Worm (Caenorhabditis elegans): ENCODE measurements around the gene acdh-10.

acdh-10 gene

ce11 chrX:17216178-17216577, 1.5 kb upstream of the acdh-10 start:
- TF ChIP-seq him-1 (tag; optimal IDR thresholded peaks at IDR 0.05) (no peak), W03F9.2 (tag; optimal IDR thresholded peaks at IDR 0.05) (no peak), dao-5 (tag; optimal IDR thresholded peaks at IDR 0.05) (no peak)

- no peak for TF ChIP-seq dao-5 (tag; optimal IDR thresholded peaks at IDR 0.05)
- TF ChIP-seq him-1 (tag; optimal IDR thresholded peaks at IDR 0.05): no peak
- no peak for TF ChIP-seq W03F9.2 (tag; optimal IDR thresholded peaks at IDR 0.05)
Observed at ce11 chrX:17215753-17216152, 1.1 kb upstream of the acdh-10 start.

DNA sequence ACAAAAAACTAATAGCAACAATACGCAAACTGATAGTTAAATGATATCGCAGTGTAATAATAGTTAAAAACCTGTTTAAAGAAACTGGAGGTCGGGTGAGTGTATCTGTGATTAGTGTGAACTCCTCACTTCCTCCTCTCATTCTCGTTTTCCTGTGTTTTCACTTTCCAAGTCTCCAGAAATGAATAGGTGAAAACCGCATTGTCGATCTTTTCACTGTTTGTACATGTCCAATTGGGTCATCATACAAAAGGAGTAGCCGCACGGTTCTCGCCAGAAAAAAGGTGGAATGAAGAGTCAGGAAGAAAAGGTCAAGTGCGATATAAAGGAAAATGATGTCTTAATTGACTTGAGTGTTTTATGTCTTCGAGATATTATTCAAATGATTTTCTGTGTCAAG, 3.2 kb downstream of the acdh-10 start:
- TF ChIP-seq dao-5 (tag; optimal IDR thresholded peaks at IDR 0.05) (no peak), him-1 (tag; optimal IDR thresholded peaks at IDR 0.05) (no peak), W03F9.2 (tag; optimal IDR thresholded peaks at IDR 0.05) (no peak)

- TF ChIP-seq him-1 (tag; optimal IDR thresholded peaks at IDR 0.05) (no peak), dao-5 (tag; optimal IDR thresholded peaks at IDR 0.05) (no peak), W03F9.2 (tag; optimal IDR thresholded peaks at IDR 0.05) (no peak)
Observed at ce11 chrX:17209265-17209664, 5.4 kb downstream of the acdh-10 start, which contains the start of gene T08G2.2. Gene T08G2.2 (minus strand): TSS chrX:17209365.

DNA sequence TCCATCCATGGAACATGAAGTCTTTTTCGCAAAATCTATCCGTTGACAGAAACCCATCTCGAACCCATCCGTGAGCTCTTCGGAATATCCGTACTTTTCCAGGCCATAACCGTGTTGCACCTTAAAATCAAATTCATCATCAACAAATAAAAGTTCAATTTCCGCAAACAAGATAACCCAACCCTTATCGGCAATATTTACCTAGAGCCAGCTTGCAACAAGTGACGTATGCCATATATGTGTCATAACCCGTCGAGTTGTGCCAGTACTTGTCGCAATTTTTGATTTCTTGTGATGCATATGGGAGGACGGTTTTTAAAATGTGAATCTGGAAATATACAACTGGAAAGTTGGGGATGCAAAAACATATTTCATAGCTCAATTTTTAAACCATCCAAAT, 8.8 kb downstream of the acdh-10 start:
- TF ChIP-seq dao-5 (tag; optimal IDR thresholded peaks at IDR 0.05) (no peak), W03F9.2 (tag; optimal IDR thresholded peaks at IDR 0.05) (no peak), him-1 (tag; optimal IDR thresholded peaks at IDR 0.05) (no peak)

ce11 chrX:17203399-17203798, 11.3 kb downstream of the acdh-10 start:
- TF ChIP-seq dao-5 (tag; optimal IDR thresholded peaks at IDR 0.05): no peak
- TF ChIP-seq W03F9.2 (tag; optimal IDR thresholded peaks at IDR 0.05): no peak
- no peak for TF ChIP-seq him-1 (tag; optimal IDR thresholded peaks at IDR 0.05)

DNA sequence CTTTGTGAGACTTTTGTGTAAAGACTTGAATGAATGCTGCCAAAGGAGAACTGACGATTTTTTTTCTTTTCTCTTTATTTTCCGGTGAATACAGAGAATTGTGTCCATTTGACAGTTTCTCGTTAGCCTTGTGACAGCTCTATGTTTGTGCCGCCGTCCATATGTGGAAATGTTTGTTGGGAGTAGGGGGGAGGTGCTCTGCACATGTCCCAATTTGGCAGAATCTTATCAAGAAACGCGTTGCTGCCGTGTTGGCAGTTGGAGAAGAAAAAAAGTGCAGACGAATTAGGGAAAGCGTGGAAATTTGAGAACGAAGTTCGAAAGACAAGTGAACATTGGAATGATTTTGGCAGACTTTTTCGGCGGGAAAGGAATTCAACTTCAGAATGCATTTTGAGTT, 16.9 kb downstream of the acdh-10 start:
- TF ChIP-seq dao-5 (tag; optimal IDR thresholded peaks at IDR 0.05) (no peak), him-1 (tag; optimal IDR thresholded peaks at IDR 0.05) (no peak), W03F9.2 (tag; optimal IDR thresholded peaks at IDR 0.05) (no peak)

ce11 chrX:17195080-17195479, 19.6 kb downstream of the acdh-10 start, which contains the start of gene B0302.5:
Gene B0302.5 (minus strand): TSS chrX:17195137.
- TF ChIP-seq dao-5 (tag; optimal IDR thresholded peaks at IDR 0.05) (no peak), him-1 (tag; optimal IDR thresholded peaks at IDR 0.05) (no peak), W03F9.2 (tag; optimal IDR thresholded peaks at IDR 0.05) (no peak)

DNA sequence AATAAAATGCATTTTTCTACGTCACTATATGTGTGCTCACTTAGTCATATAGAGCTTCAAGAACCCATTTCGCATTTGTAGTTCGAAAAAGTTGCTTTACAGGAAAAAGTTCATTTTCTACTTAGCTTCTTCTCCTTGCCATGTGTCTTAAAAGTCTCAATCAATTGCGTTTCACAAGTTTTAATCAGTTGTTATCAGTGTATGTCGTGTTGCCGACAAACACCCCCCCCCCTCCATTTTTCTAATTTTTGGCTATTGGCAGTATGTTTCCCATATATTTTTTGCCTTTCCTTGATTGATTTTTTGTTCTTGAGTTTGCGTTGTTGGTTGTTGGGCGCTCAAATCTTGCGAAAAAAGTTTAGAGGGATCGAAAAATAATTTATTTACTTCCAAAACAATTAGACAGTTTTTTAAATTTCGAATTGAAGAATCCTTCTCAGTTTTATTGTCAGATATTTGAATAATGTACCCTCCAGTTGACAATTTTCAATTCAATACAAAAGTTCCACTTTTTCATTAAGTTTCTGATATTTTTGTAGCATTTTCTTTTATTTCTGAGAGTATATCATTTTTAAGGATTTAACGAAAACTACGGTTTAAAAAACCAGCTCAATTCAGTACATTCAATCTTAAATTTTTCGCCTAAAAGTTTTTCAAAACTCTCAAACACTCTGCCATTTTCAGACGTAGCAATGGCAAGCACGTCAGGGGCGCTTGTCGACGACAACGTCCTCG, 28.8 kb downstream of the acdh-10 start, which contains the start of gene sid-3:
sid-3 (plus strand) TSS at position 685 of the 735 bp plus-strand sequence.
- TF ChIP-seq him-1 (tag; optimal IDR thresholded peaks at IDR 0.05) (no peak), W03F9.2 (tag; optimal IDR thresholded peaks at IDR 0.05) (no peak), dao-5 (tag; optimal IDR thresholded peaks at IDR 0.05) (no peak)

ce11 chrX:17184363-17184762, 30.3 kb downstream of the acdh-10 start:
- no peak for TF ChIP-seq him-1 (tag; optimal IDR thresholded peaks at IDR 0.05)
- TF ChIP-seq dao-5 (tag; optimal IDR thresholded peaks at IDR 0.05): no peak
- TF ChIP-seq W03F9.2 (tag; optimal IDR thresholded peaks at IDR 0.05): peak; percentile 58

DNA sequence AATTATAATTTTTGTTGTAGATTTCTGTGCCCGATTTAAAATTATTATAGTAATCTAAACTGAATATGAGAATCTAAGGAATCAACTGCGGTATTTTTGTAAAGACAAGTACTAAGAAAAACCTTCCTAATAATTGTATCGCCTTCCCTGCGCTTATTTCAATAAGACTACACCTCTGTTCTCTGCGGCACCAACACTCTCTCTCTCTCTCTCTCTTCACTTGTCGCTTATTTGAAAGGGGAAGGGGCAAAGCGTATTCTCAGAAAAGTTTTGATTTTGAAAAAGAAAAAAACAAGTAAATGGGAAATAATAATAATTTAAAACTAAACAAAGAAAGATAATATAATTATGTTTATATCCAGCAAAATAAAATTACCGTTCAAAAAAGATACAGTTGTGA, 33.5 kb downstream of the acdh-10 start:
- TF ChIP-seq him-1 (tag; optimal IDR thresholded peaks at IDR 0.05) (no peak), W03F9.2 (tag; optimal IDR thresholded peaks at IDR 0.05) (peak; percentile 62), dao-5 (tag; optimal IDR thresholded peaks at IDR 0.05) (no peak)

ce11 chrX:17180135-17180534, 34.6 kb downstream of the acdh-10 start:
- no peak for TF ChIP-seq him-1 (tag; optimal IDR thresholded peaks at IDR 0.05)
- no peak for TF ChIP-seq dao-5 (tag; optimal IDR thresholded peaks at IDR 0.05)
- no peak for TF ChIP-seq W03F9.2 (tag; optimal IDR thresholded peaks at IDR 0.05)

DNA sequence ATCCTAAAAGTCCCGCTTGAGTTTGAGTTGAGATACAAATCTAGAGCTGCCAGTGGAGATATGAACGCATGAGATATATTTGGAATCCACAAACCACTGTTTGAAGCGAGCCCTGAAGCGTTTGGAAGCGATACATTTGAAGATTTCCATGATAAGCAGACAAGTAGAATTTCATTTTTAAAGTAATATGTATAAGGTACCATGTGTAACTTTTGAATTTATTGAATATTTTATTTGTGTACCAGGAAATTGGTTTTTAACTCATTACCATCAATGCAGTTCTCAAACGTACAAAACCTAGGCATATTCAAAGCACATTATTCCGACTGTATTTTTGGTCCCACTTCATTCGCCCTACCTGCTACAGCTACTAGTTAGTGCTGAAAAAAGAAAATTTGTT, 36.5 kb downstream of the acdh-10 start, which contains the start of gene B0302.2:
B0302.2 (plus strand) TSS at position 301 of the 400 bp plus-strand sequence.
- TF ChIP-seq W03F9.2 (tag; optimal IDR thresholded peaks at IDR 0.05) (no peak), dao-5 (tag; optimal IDR thresholded peaks at IDR 0.05) (no peak), him-1 (tag; optimal IDR thresholded peaks at IDR 0.05) (no peak)

DNA sequence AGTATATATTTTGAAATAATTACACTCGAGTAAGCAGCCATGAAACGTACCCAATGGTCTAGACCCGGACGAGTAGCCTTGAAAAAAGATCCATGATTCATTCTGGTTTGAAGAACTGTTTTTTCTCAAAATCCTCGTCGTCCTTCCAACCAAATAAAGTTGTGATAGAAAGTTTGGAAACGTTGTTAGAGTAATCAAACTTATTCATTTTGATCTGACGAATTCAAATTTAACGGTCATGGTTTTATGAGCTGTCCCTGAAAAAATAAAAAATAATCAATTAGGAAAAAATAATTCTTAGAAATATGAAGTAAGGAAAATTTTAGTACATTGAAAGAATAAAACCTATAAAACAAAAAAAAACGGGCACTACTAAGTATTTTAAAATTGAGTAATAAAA, 38.0 kb downstream of the acdh-10 start, which contains the start of gene B0302.4:
B0302.4 (minus strand) TSS at position 101 of the 400 bp plus-strand sequence.
- TF ChIP-seq dao-5 (tag; optimal IDR thresholded peaks at IDR 0.05) (no peak), him-1 (tag; optimal IDR thresholded peaks at IDR 0.05) (no peak), W03F9.2 (tag; optimal IDR thresholded peaks at IDR 0.05) (no peak)

- no peak for TF ChIP-seq W03F9.2 (tag; optimal IDR thresholded peaks at IDR 0.05)
- no peak for TF ChIP-seq dao-5 (tag; optimal IDR thresholded peaks at IDR 0.05)
- no peak for TF ChIP-seq him-1 (tag; optimal IDR thresholded peaks at IDR 0.05)
Observed at ce11 chrX:17170401-17170800, 44.3 kb downstream of the acdh-10 start.
